Worm (Caenorhabditis elegans) whole organism, young adult: ENCODE measurements around the gene F10G7.10.

ENCODE experiments used
- ekl-4 ChIP-seq: fragments of 200-800 bp; sonication (Bioruptor generic); IDR thresholded peaks from 2 replicates; pipeline ENCODE4 v1.3.6; 2022; ENCODE audit warnings: missing genetic modification reagents, missing genetic modification characterization, missing compliant biosample characterization
- pha-4 ChIP-seq: fragments of 150-350 bp; sonication (generic microtip); optimal IDR thresholded peaks from 2 replicates; lab custom pipeline; 2014; ENCODE audit warnings: missing biosample characterization, missing genetic modification reagents, missing genetic modification characterization

ce11 chrII:4772441-4772840 is 46.4 kb upstream of the F10G7.10 start:
- TF ChIP-seq pha-4 (tag; lab: Kevin White, UChicago) (no peak), ekl-4 (no peak)
